Fruit fly (Drosophila melanogaster) whole organism, embryonic: ENCODE data around the gene CG4653.
A peak's percentile ranks its signal among the peaks of the same experiment; 100 is the strongest.

ENCODE experiments used
- Aef1 ChIP-seq: fragments of 200-800 bp; sonication (Bioruptor generic); IDR thresholded peaks from 3 replicates; pipeline ENCODE4 v1.3.6; 2022; ENCODE audit warnings: missing biosample characterization, missing genetic modification characterization
- Bteb2 ChIP-seq: fragments of 200-800 bp; sonication (Bioruptor generic); optimal IDR thresholded peaks from 2 replicates; lab custom pipeline; 2016; ENCODE audit warnings: missing biosample characterization, missing genetic modification characterization
- CG10209 ChIP-seq: fragments of 200-800 bp; sonication (Bioruptor generic); optimal IDR thresholded peaks from 3 replicates; lab custom pipeline; 2017; ENCODE audit warnings: missing biosample characterization, mild to moderate bottlenecking, missing genetic modification characterization, missing genetic modification reagents
- CG13287 ChIP-seq: fragments of 200-800 bp; sonication (Bioruptor generic); IDR thresholded peaks from 2 replicates; pipeline ENCODE4 v1.3.6; 2022; ENCODE audit warnings: missing biosample characterization, missing genetic modification characterization; ENCODE audit not compliant: partially characterized antibody
- CG13296 ChIP-seq: fragments of 200-800 bp; sonication (Bioruptor generic); optimal IDR thresholded peaks from 3 replicates; lab custom pipeline; 2018; ENCODE audit warnings: missing biosample characterization, mild to moderate bottlenecking, missing genetic modification characterization
- CG14965 ChIP-seq: fragments of 200-800 bp; sonication (Bioruptor generic); optimal IDR thresholded peaks from 2 replicates; lab custom pipeline; 2016; ENCODE audit warnings: missing biosample characterization, missing genetic modification characterization, borderline replicate concordance
- CG15601 ChIP-seq: fragments of 200-800 bp; sonication (Bioruptor generic); optimal IDR thresholded peaks from 3 replicates; lab custom pipeline; 2019; ENCODE audit warnings: missing biosample characterization, mild to moderate bottlenecking, missing genetic modification characterization, moderate library complexity
- CG1647 ChIP-seq: fragments of 200-800 bp; sonication (Bioruptor generic); optimal IDR thresholded peaks from 3 replicates; lab custom pipeline; 2016; ENCODE audit warnings: missing biosample characterization, missing genetic modification characterization
- CG17568 ChIP-seq: fragments of 200-800 bp; sonication (Bioruptor generic); optimal IDR thresholded peaks from 2 replicates; lab custom pipeline; 2018; ENCODE audit warnings: missing biosample characterization, mild to moderate bottlenecking, missing genetic modification characterization, moderate library complexity
- CG31365 ChIP-seq: fragments of 200-800 bp; sonication (Bioruptor generic); optimal IDR thresholded peaks from 2 replicates; lab custom pipeline; 2018; ENCODE audit warnings: missing biosample characterization, mild to moderate bottlenecking, missing genetic modification characterization
- CG5953 ChIP-seq: fragments of 200-800 bp; sonication (Bioruptor generic); IDR thresholded peaks from 2 replicates; pipeline ENCODE4 v1.3.6; 2022; ENCODE audit warnings: missing biosample characterization, missing genetic modification characterization
- CG6765 ChIP-seq: fragments of 200-800 bp; sonication (Bioruptor generic); optimal IDR thresholded peaks from 3 replicates; lab custom pipeline; 2017; ENCODE audit warnings: missing biosample characterization, mild to moderate bottlenecking, missing genetic modification characterization
- CG7839 ChIP-seq: fragments of 200-800 bp; sonication (Bioruptor generic); optimal IDR thresholded peaks from 3 replicates; lab custom pipeline; 2018; ENCODE audit warnings: missing biosample characterization, mild to moderate bottlenecking, missing genetic modification characterization, moderate library complexity
- CG9876 ChIP-seq: fragments of 200-800 bp; sonication (Bioruptor generic); optimal IDR thresholded peaks from 2 replicates; lab custom pipeline; 2016; ENCODE audit warnings: missing biosample characterization, missing genetic modification characterization
- CTCF ChIP-seq: fragments of 200-800 bp; sonication (Bioruptor generic); optimal IDR thresholded peaks from 2 replicates; lab custom pipeline; 2017; ENCODE audit warnings: missing biosample characterization, mild to moderate bottlenecking, missing genetic modification characterization, moderate library complexity
- D ChIP-seq, 2 experiments: fragments of 200-800 bp in 1 of 2; fragments of >200 bp in 1 of 2; sonication (Bioruptor generic) in 1 of 2; optimal IDR thresholded peaks; 2 replicates in 1 of 2; 3 replicates in 1 of 2; lab custom pipeline; 2017; ENCODE audit warnings: mild to moderate bottlenecking in 1 of 2, missing biosample characterization in 1 of 2, missing genetic modification characterization in 1 of 2, missing genetic modification reagents in 1 of 2
- Dip2 ChIP-seq: fragments of 200-800 bp; sonication (Bioruptor generic); IDR thresholded peaks from 2 replicates; pipeline ENCODE4 v1.3.6; 2022; ENCODE audit warnings: missing biosample characterization, missing genetic modification characterization
- ERR ChIP-seq: fragments of 200-800 bp; sonication (Bioruptor generic); optimal IDR thresholded peaks from 2 replicates; lab custom pipeline; 2016; ENCODE audit warnings: missing biosample characterization, missing genetic modification characterization
- Ets65A ChIP-seq: fragments of 200-800 bp; sonication (Bioruptor generic); peaks from one replicate; lab custom pipeline; 2016; ENCODE audit warnings: missing biosample characterization, missing genetic modification characterization
- Gsc ChIP-seq: fragments of 200-800 bp; sonication (Bioruptor generic); IDR thresholded peaks from 2 replicates; pipeline ENCODE4 v1.3.6; 2022; ENCODE audit warnings: missing biosample characterization, missing genetic modification characterization
- Sry-β ChIP-seq: fragments of 200-800 bp; sonication (Bioruptor generic); optimal IDR thresholded peaks from 2 replicates; lab custom pipeline; 2018; ENCODE audit warnings: missing biosample characterization, mild to moderate bottlenecking, missing genetic modification characterization, moderate library complexity
- Xbp1 ChIP-seq: fragments of 200-800 bp; sonication (Bioruptor generic); optimal IDR thresholded peaks from 3 replicates; lab custom pipeline; 2016; ENCODE audit warnings: missing biosample characterization, mild to moderate bottlenecking, missing genetic modification characterization
- al ChIP-seq: fragments of 200-800 bp; sonication (Bioruptor generic); IDR thresholded peaks from 2 replicates; pipeline ENCODE4 v1.3.6; 2022; ENCODE audit warnings: missing biosample characterization, missing genetic modification characterization
- ato ChIP-seq: fragments of 200-800 bp; sonication (Bioruptor generic); IDR thresholded peaks from 2 replicates; pipeline ENCODE4 v1.3.6; 2022; ENCODE audit warnings: missing biosample characterization, missing genetic modification characterization; ENCODE audit not compliant: partially characterized antibody
- az2 ChIP-seq: fragments of 200-800 bp; sonication (Bioruptor generic); optimal IDR thresholded peaks from 3 replicates; lab custom pipeline; 2016; ENCODE audit warnings: missing biosample characterization, missing genetic modification characterization
- bsh ChIP-seq, 2 experiments: fragments of 200-800 bp; sonication (Bioruptor generic); optimal IDR thresholded peaks; 2 replicates each; lab custom pipeline; 2017 to 2018; ENCODE audit warnings: mild to moderate bottlenecking in 2 of 2, missing biosample characterization in 2 of 2, missing genetic modification characterization in 2 of 2, moderate library complexity in 1 of 2
- cato ChIP-seq: fragments of 200-800 bp; sonication (Bioruptor generic); optimal IDR thresholded peaks from 2 replicates; lab custom pipeline; 2016; ENCODE audit warnings: missing biosample characterization, missing genetic modification characterization, borderline replicate concordance
- chn ChIP-seq: fragments of 200-800 bp; sonication (Bioruptor generic); optimal IDR thresholded peaks from 2 replicates; lab custom pipeline; 2016; ENCODE audit warnings: missing biosample characterization, missing genetic modification characterization
- exex ChIP-seq: fragments of 200-800 bp; sonication (Bioruptor generic); optimal IDR thresholded peaks from 4 replicates; lab custom pipeline; 2018; ENCODE audit warnings: missing biosample characterization, mild to moderate bottlenecking, missing genetic modification characterization, moderate library complexity
- eyg ChIP-seq: fragments of 200-800 bp; sonication (Bioruptor generic); optimal IDR thresholded peaks from 3 replicates; lab custom pipeline; 2016; ENCODE audit warnings: missing biosample characterization, missing genetic modification characterization
- fd3F ChIP-seq: fragments of 200-800 bp; sonication (Bioruptor generic); optimal IDR thresholded peaks from 2 replicates; lab custom pipeline; 2018; ENCODE audit warnings: missing biosample characterization, mild to moderate bottlenecking, missing genetic modification characterization, moderate library complexity
- fru ChIP-seq: fragments of >200 bp; optimal IDR thresholded peaks from 2 replicates; lab custom pipeline; 2017
- gfzf ChIP-seq: fragments of 200-800 bp; sonication (Bioruptor generic); optimal IDR thresholded peaks from 2 replicates; lab custom pipeline; 2016; ENCODE audit warnings: missing biosample characterization, mild to moderate bottlenecking, missing genetic modification characterization, moderate library complexity
- inv ChIP-seq: fragments of 200-800 bp; sonication (Bioruptor generic); IDR thresholded peaks from 2 replicates; pipeline ENCODE4 v1.3.6; 2022; ENCODE audit warnings: missing biosample characterization, missing genetic modification characterization; ENCODE audit not compliant: partially characterized antibody
- mld ChIP-seq: fragments of 200-800 bp; sonication (Bioruptor generic); IDR thresholded peaks from 3 replicates; pipeline ENCODE4 v1.3.6; 2022; ENCODE audit warnings: missing biosample characterization, missing genetic modification characterization; ENCODE audit not compliant: partially characterized antibody
- pb ChIP-seq: fragments of 200-800 bp; sonication (Bioruptor generic); optimal IDR thresholded peaks from 3 replicates; lab custom pipeline; 2016; ENCODE audit warnings: missing biosample characterization, missing genetic modification characterization
- phol ChIP-seq: fragments of 200-800 bp; sonication (Bioruptor generic); optimal IDR thresholded peaks from 3 replicates; lab custom pipeline; 2018; ENCODE audit warnings: missing biosample characterization, mild to moderate bottlenecking, missing genetic modification characterization, moderate library complexity
- prd ChIP-seq, 3 experiments: fragments of >200 bp in 2 of 3; fragments of 200-800 bp in 1 of 3; sonication (Bioruptor generic) in 1 of 3; optimal IDR thresholded peaks in 2 of 3; IDR thresholded peaks in 1 of 3; 2 replicates in 2 of 3; 3 replicates in 1 of 3; pipeline versions ENCODE4 v1.3.6 to Lab custom; 2017 to 2022; ENCODE audit warnings: missing biosample characterization in 1 of 3, missing genetic modification characterization in 1 of 3
- pum ChIP-seq: fragments of 200-800 bp; sonication (Bioruptor generic); optimal IDR thresholded peaks from 2 replicates; lab custom pipeline; 2016; ENCODE audit warnings: missing biosample characterization, missing genetic modification characterization
- ro ChIP-seq: fragments of 200-800 bp; sonication (Bioruptor generic); IDR thresholded peaks from 2 replicates; pipeline ENCODE4 v1.3.6; 2022; ENCODE audit warnings: missing biosample characterization, missing genetic modification characterization
- scrt ChIP-seq: fragments of 200-800 bp; sonication (Bioruptor generic); optimal IDR thresholded peaks from 2 replicates; lab custom pipeline; 2018; ENCODE audit warnings: missing biosample characterization, mild to moderate bottlenecking, missing genetic modification characterization, moderate library complexity
- slp2 ChIP-seq: fragments of 200-800 bp; sonication (Bioruptor generic); optimal IDR thresholded peaks from 2 replicates; lab custom pipeline; 2016; ENCODE audit warnings: missing biosample characterization, missing genetic modification characterization
- sob ChIP-seq: fragments of 200-800 bp; sonication (Bioruptor generic); IDR thresholded peaks from 2 replicates; pipeline ENCODE4 v1.3.6; 2022; ENCODE audit warnings: missing biosample characterization, missing genetic modification characterization
- sqz ChIP-seq: fragments of 200-800 bp; sonication (Bioruptor generic); optimal IDR thresholded peaks from 3 replicates; lab custom pipeline; 2018; ENCODE audit warnings: missing biosample characterization, mild to moderate bottlenecking, missing genetic modification characterization
- tio ChIP-seq: fragments of 200-800 bp; sonication (Bioruptor generic); optimal IDR thresholded peaks from 2 replicates; lab custom pipeline; 2017; ENCODE audit warnings: missing biosample characterization, missing genetic modification characterization, inconsistent platforms
- unc-4 ChIP-seq: fragments of 200-800 bp; sonication (Bioruptor generic); IDR thresholded peaks from 2 replicates; pipeline ENCODE4 v1.3.6; 2022; ENCODE audit warnings: missing biosample characterization, missing genetic modification characterization; ENCODE audit not compliant: partially characterized antibody
- vfl ChIP-seq: fragments of 200-800 bp; sonication (Bioruptor generic); optimal IDR thresholded peaks from 2 replicates; lab custom pipeline; 2016; ENCODE audit warnings: missing biosample characterization, missing genetic modification characterization
- wdn ChIP-seq: fragments of 200-800 bp; sonication (Bioruptor generic); IDR thresholded peaks from 2 replicates; pipeline ENCODE4 v1.3.6; 2022; ENCODE audit warnings: missing biosample characterization, missing genetic modification characterization
- z ChIP-seq: fragments of 200-800 bp; sonication (Bioruptor generic); IDR thresholded peaks from 3 replicates; pipeline ENCODE4 v1.3.6; 2022; ENCODE audit warnings: missing biosample characterization, missing genetic modification characterization

Gene CG4653

DNA sequence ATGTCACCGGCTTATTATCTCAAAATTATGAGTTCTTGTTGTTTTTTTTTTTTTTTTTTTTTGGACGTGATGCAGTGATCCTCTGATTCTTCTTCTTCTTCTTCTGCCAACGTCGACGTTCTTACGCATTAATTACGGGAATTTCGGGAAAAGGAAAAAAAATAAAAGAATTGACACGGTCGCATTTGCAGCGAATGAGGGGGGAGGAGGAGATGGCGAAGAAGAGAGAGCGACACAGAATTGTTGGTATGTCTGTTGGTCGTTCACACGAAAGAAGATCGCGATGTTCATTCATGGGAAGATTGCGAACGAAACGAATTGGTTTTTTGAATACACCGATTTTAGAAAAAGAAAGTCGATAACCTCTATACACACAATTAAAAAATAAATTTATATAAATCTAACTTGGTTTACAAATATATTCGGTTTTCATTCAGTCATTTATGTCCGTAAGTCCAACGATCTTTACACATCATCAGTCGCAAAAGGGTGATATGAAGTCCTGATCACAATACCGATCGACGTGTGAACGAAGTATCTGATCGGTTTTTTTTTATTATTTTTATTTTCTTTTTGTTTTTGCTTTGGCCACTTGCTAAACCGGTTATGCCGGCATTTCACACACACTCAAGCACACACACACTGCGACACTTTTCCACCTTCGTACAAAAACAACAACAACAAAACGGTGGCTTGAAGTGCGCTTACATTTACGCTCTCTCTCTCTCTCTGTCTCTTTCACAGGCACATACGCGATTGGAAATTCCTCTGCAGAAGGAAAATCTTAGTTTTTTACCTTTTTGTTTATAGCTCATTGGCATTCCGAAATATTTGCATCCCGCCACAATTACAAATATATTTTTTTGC, 47.1 kb downstream of the CG4653 start (continued):
- TF ChIP-seq ato (GFP tag; lab: Robert Waterston, UW) (no peak), D (optimal IDR thresholded peaks at IDR 0.05; lab: Kevin White, UChicago) (no peak), D (GFP tag; optimal IDR thresholded peaks at IDR 0.05; lab: Kevin White, UChicago) (peak; percentile 73), exex (peak; percentile 22), Ets65A (GFP tag; lab: Kevin White, UChicago) (peak; percentile 90), Sry-β (GFP tag; lab: Kevin White, UChicago) (no peak), CG13287 (GFP tag; lab: Robert Waterston, UW) (no peak), CG17568 (GFP tag; lab: Kevin White, UChicago) (peak; percentile 45), z (GFP tag; lab: Robert Waterston, UW) (no peak), Bteb2 (peak; percentile 13), CG15601 (tag; lab: Kevin White, UChicago) (peak; percentile 80), phol (tag; lab: Kevin White, UChicago) (peak; percentile 80), CG6765 (GFP tag; lab: Kevin White, UChicago) (peak; percentile 38), mld (GFP tag; lab: Robert Waterston, UW) (no peak), tio (GFP tag; lab: Kevin White, UChicago) (peak; percentile 49), CG10209 (peak; percentile 64), Xbp1 (peak; percentile 60), wdn (no peak), sob (GFP tag; lab: Robert Waterston, UW) (peak; percentile 58), unc-4 (GFP tag; lab: Robert Waterston, UW) (no peak), az2 (GFP tag; lab: Kevin White, UChicago) (peak; percentile 56), ERR (GFP tag; lab: Kevin White, UChicago) (no peak), gfzf (GFP tag; lab: Kevin White, UChicago) (no peak), slp2 (no peak), CG1647 (GFP tag; lab: Kevin White, UChicago) (no peak), pum (GFP tag; lab: Kevin White, UChicago) (peak; percentile 7), bsh (GFP tag; optimal IDR thresholded peaks at IDR 0.05; lab: Kevin White, UChicago) (peak; percentile 77 to 97), CG31365 (tag; lab: Kevin White, UChicago) (peak; percentile 9), scrt (peak; percentile 73), inv (GFP tag; lab: Robert Waterston, UW) (no peak), vfl (GFP tag; lab: Kevin White, UChicago) (no peak), pb (GFP tag; lab: Kevin White, UChicago) (no peak), al (GFP tag; lab: Robert Waterston, UW) (no peak), CG13296 (peak; percentile 82), CTCF (GFP tag; lab: Kevin White, UChicago) (no peak), chn (peak; percentile 40), sqz (peak; percentile 97), CG14965 (no peak), fru (lab: Kevin White, UChicago) (no peak), CG7839 (peak; percentile 83), CG5953 (GFP tag; lab: Robert Waterston, UW) (no peak), Gsc (GFP tag; lab: Robert Waterston, UW) (no peak), CG9876 (no peak), eyg (GFP tag; lab: Kevin White, UChicago) (no peak), Dip2 (GFP tag; lab: Robert Waterston, UW) (no peak), fd3F (peak; percentile 40), ro (GFP tag; lab: Robert Waterston, UW) (no peak), cato (no peak), Aef1 (GFP tag; lab: Robert Waterston, UW) (no peak), prd (optimal IDR thresholded peaks at IDR 0.05; lab: Kevin White, UChicago) (no peak), prd (GFP tag; IDR thresholded peaks at IDR 0.05; lab: Robert Waterston, UW) (peak; percentile 62)
